Fruit fly (Drosophila melanogaster): Measurements from ENCODE around the gene CG13838.

DNA sequence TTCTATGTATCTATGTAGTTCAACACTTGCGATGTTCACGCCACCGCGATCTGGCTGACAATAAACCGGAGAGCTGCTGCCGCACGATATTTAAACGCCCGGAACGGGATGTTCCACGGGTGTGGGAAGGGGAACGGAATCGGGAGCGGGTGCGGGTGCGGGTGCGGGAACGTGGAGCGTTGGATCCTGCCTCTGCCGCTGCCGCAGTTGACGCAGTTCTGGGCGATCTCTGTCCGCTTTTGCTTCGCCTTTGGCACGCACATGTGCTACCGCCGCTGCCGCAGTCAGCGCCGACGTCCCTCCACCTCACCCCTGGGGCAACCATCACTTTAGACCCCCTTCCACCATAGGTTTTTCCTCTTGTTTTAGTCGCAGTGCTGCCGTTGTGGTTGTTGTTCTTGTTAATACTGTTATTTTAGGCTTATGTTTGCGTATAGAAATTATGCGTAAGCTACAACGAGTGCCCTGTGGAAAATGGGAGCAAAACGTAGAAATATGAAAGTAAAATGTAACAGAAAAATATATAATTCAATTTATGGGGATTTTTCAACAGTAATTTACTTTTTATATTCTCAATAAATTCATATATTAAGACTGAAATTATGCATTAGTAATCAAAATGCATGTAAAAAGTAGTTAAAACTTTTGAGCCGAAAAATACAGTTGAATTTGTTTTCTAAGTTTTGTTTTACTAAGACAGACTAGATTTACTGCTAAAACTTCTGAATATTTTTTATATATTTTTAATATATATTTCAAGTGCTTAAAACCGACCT, 15.2 kb upstream of the CG13838 start, which contains the start of gene lmd:
- no peak for TF ChIP-seq ovo (GFP tag; optimal IDR thresholded peaks at IDR 0.05)
- TF ChIP-seq kay (GFP tag; ENCODE audit: borderline replicate concordance): no peak

Measured in whole organism, adult.